Fruit fly (Drosophila melanogaster) whole organism, embryonic: ENCODE measurements around the gene RunxB.

Experiments used
- CG10274 ChIP-seq: fragments of 200-800 bp; sonication (Bioruptor generic); optimal IDR thresholded peaks from 3 replicates; lab custom pipeline; 2017; ENCODE audit warnings: missing biosample characterization, mild to moderate bottlenecking, missing genetic modification characterization
- CG10565 ChIP-seq: fragments of 200-800 bp; sonication (Bioruptor generic); optimal IDR thresholded peaks from 3 replicates; lab custom pipeline; 2016; ENCODE audit warnings: missing biosample characterization, mild to moderate bottlenecking, missing genetic modification characterization
- CG12071 ChIP-seq: fragments of 200-800 bp; sonication (Bioruptor generic); optimal IDR thresholded peaks from 3 replicates; lab custom pipeline; 2018; ENCODE audit warnings: missing biosample characterization, mild to moderate bottlenecking, missing genetic modification characterization
- CG13894 ChIP-seq: fragments of 200-800 bp; sonication (Bioruptor generic); optimal IDR thresholded peaks from 3 replicates; lab custom pipeline; 2018; ENCODE audit warnings: missing biosample characterization, mild to moderate bottlenecking, missing genetic modification characterization, moderate library complexity
- CG14050 ChIP-seq: fragments of 200-800 bp; sonication (Bioruptor generic); IDR thresholded peaks from 3 replicates; pipeline ENCODE4 v1.3.6; 2022; ENCODE audit warnings: missing biosample characterization, missing genetic modification characterization
- CG14667 ChIP-seq: fragments of 200-800 bp; sonication (Bioruptor generic); IDR thresholded peaks from 2 replicates; pipeline ENCODE4 v1.3.6; 2022; ENCODE audit warnings: missing biosample characterization, missing genetic modification characterization
- CG15269 ChIP-seq: fragments of 200-800 bp; sonication (Bioruptor generic); optimal IDR thresholded peaks from 2 replicates; lab custom pipeline; 2018; ENCODE audit warnings: missing biosample characterization, mild to moderate bottlenecking, missing genetic modification characterization, moderate library complexity
- CG15514 ChIP-seq: fragments of 200-800 bp; sonication (Bioruptor generic); optimal IDR thresholded peaks from 3 replicates; lab custom pipeline; 2017; ENCODE audit warnings: missing biosample characterization, missing genetic modification characterization, mild to moderate bottlenecking, moderate library complexity, missing genetic modification reagents
- CG1602 ChIP-seq: fragments of 200-800 bp; sonication (Bioruptor generic); optimal IDR thresholded peaks from 3 replicates; lab custom pipeline; 2016; ENCODE audit warnings: missing biosample characterization, missing genetic modification characterization
- CG1647 ChIP-seq: fragments of 200-800 bp; sonication (Bioruptor generic); optimal IDR thresholded peaks from 3 replicates; lab custom pipeline; 2016; ENCODE audit warnings: missing biosample characterization, missing genetic modification characterization
- CG17829 ChIP-seq: fragments of 200-800 bp; optimal IDR thresholded peaks from 2 replicates; lab custom pipeline; 2019; ENCODE audit warnings: missing biosample characterization, mild to moderate bottlenecking, missing genetic modification characterization, moderate library complexity
- CG18262 ChIP-seq: fragments of 200-800 bp; optimal IDR thresholded peaks from 3 replicates; lab custom pipeline; 2019; ENCODE audit warnings: missing biosample characterization, mild to moderate bottlenecking, missing genetic modification characterization, moderate library complexity
- CG2116 ChIP-seq: fragments of 200-800 bp; sonication (Bioruptor generic); optimal IDR thresholded peaks from 3 replicates; lab custom pipeline; 2018; ENCODE audit warnings: missing biosample characterization, mild to moderate bottlenecking, missing genetic modification characterization
- CG2889 ChIP-seq: fragments of 200-800 bp; sonication (Bioruptor generic); IDR thresholded peaks from 3 replicates; pipeline ENCODE4 v1.3.6; 2022; ENCODE audit warnings: missing biosample characterization, missing genetic modification characterization
- CG31365 ChIP-seq: fragments of 200-800 bp; sonication (Bioruptor generic); optimal IDR thresholded peaks from 2 replicates; lab custom pipeline; 2018; ENCODE audit warnings: missing biosample characterization, mild to moderate bottlenecking, missing genetic modification characterization
- CG6272 ChIP-seq: fragments of 200-800 bp; sonication (Bioruptor generic); IDR thresholded peaks from 2 replicates; pipeline ENCODE4 v1.3.6; 2022; ENCODE audit warnings: missing biosample characterization, missing genetic modification characterization
- CG6654 ChIP-seq: fragments of 200-800 bp; sonication (Bioruptor generic); optimal IDR thresholded peaks from 2 replicates; lab custom pipeline; 2017; ENCODE audit warnings: missing biosample characterization, mild to moderate bottlenecking, missing genetic modification characterization
- CG8089 ChIP-seq: fragments of 200-800 bp; sonication (Bioruptor generic); optimal IDR thresholded peaks from 3 replicates; lab custom pipeline; 2016; ENCODE audit warnings: missing biosample characterization, missing genetic modification characterization
- CG8290 ChIP-seq, 3 experiments: fragments of 200-800 bp; sonication (Bioruptor generic); optimal IDR thresholded peaks; 2 replicates each; lab custom pipeline; 2016 to 2019; ENCODE audit warnings: missing biosample characterization in 3 of 3, missing genetic modification characterization in 3 of 3, mild to moderate bottlenecking in 2 of 3, moderate library complexity in 1 of 3
- CG9817 ChIP-seq: fragments of 200-800 bp; sonication (Bioruptor generic); optimal IDR thresholded peaks from 2 replicates; lab custom pipeline; 2018; ENCODE audit warnings: missing biosample characterization, mild to moderate bottlenecking, missing genetic modification characterization, moderate library complexity
- CHES-1-like ChIP-seq: fragments of 200-800 bp; sonication (Bioruptor generic); optimal IDR thresholded peaks from 2 replicates; lab custom pipeline; 2016; ENCODE audit warnings: missing biosample characterization, missing genetic modification characterization
- Chrac-16 ChIP-seq: fragments of 200-800 bp; sonication (Bioruptor generic); optimal IDR thresholded peaks from 3 replicates; lab custom pipeline; 2016; ENCODE audit warnings: missing biosample characterization, missing genetic modification characterization
- D19B ChIP-seq: fragments of 200-800 bp; sonication (Bioruptor generic); optimal IDR thresholded peaks from 2 replicates; lab custom pipeline; 2017; ENCODE audit warnings: missing biosample characterization, mild to moderate bottlenecking, missing genetic modification characterization
- Dfd ChIP-seq, 2 experiments: fragments of >200 bp; optimal IDR thresholded peaks; 2 replicates each; lab custom pipeline; 2017; ENCODE audit warnings: missing biosample characterization in 2 of 2, missing genetic modification characterization in 2 of 2
- Dll ChIP-seq: fragments of 200-800 bp; sonication (Bioruptor generic); IDR thresholded peaks from 4 replicates; pipeline ENCODE4 v1.3.6; 2022; ENCODE audit warnings: missing biosample characterization, missing genetic modification characterization; ENCODE audit not compliant: partially characterized antibody
- Gsc ChIP-seq: fragments of 200-800 bp; sonication (Bioruptor generic); IDR thresholded peaks from 2 replicates; pipeline ENCODE4 v1.3.6; 2022; ENCODE audit warnings: missing biosample characterization, missing genetic modification characterization
- HLH4C ChIP-seq: fragments of 200-800 bp; sonication (Bioruptor generic); IDR thresholded peaks from 3 replicates; pipeline ENCODE4 v1.3.6; 2022; ENCODE audit warnings: missing biosample characterization, missing genetic modification characterization; ENCODE audit not compliant: partially characterized antibody
- Hmx ChIP-seq: fragments of 200-800 bp; sonication (Bioruptor generic); optimal IDR thresholded peaks from 2 replicates; lab custom pipeline; 2016; ENCODE audit warnings: missing biosample characterization, missing genetic modification characterization
- Hr51 ChIP-seq, 2 experiments: fragments of 200-800 bp; sonication (Bioruptor generic); optimal IDR thresholded peaks; 2 replicates in 1 of 2; 3 replicates in 1 of 2; lab custom pipeline; 2016 to 2018; ENCODE audit warnings: missing biosample characterization in 2 of 2, missing genetic modification characterization in 2 of 2, mild to moderate bottlenecking in 1 of 2, moderate library complexity in 1 of 2
- NFAT ChIP-seq: fragments of 200-800 bp; sonication (Bioruptor generic); IDR thresholded peaks from 2 replicates; pipeline ENCODE4 v1.3.6; 2022; ENCODE audit warnings: missing biosample characterization, missing genetic modification characterization
- Six4 ChIP-seq: fragments of 200-800 bp; sonication (Bioruptor generic); optimal IDR thresholded peaks from 2 replicates; lab custom pipeline; 2016; ENCODE audit warnings: missing biosample characterization, missing genetic modification characterization
- TFAM ChIP-seq: fragments of 200-800 bp; sonication (Bioruptor generic); optimal IDR thresholded peaks from 2 replicates; lab custom pipeline; 2017; ENCODE audit warnings: missing biosample characterization, missing genetic modification characterization, inconsistent platforms
- Xrp1 ChIP-seq: fragments of 200-800 bp; sonication (Bioruptor generic); IDR thresholded peaks from 2 replicates; pipeline ENCODE4 v1.3.6; 2022; ENCODE audit warnings: missing biosample characterization, missing genetic modification characterization
- ab ChIP-seq: fragments of 200-800 bp; sonication (Bioruptor generic); optimal IDR thresholded peaks from 2 replicates; lab custom pipeline; 2016; ENCODE audit warnings: missing biosample characterization, missing genetic modification characterization
- bcd ChIP-seq: fragments of 200-800 bp; sonication (Bioruptor generic); optimal IDR thresholded peaks from 2 replicates; lab custom pipeline; 2017; ENCODE audit warnings: missing biosample characterization, mild to moderate bottlenecking, missing genetic modification characterization
- cas ChIP-seq: fragments of 200-800 bp; sonication (Bioruptor generic); IDR thresholded peaks from 2 replicates; pipeline ENCODE4 v1.3.6; 2022; ENCODE audit warnings: missing biosample characterization, missing genetic modification characterization
- cato ChIP-seq: fragments of 200-800 bp; sonication (Bioruptor generic); optimal IDR thresholded peaks from 2 replicates; lab custom pipeline; 2016; ENCODE audit warnings: missing biosample characterization, missing genetic modification characterization, borderline replicate concordance
- en ChIP-seq: fragments of 200-800 bp; sonication (Bioruptor generic); optimal IDR thresholded peaks from 2 replicates; lab custom pipeline; 2016; ENCODE audit warnings: missing biosample characterization, missing genetic modification characterization
- fd96Cb ChIP-seq: fragments of 200-800 bp; sonication (Bioruptor generic); optimal IDR thresholded peaks from 2 replicates; lab custom pipeline; 2018; ENCODE audit warnings: missing biosample characterization, mild to moderate bottlenecking, missing genetic modification characterization, moderate library complexity
- gcm ChIP-seq: fragments of 200-800 bp; sonication (Bioruptor generic); optimal IDR thresholded peaks from 2 replicates; lab custom pipeline; 2019; ENCODE audit warnings: missing biosample characterization, mild to moderate bottlenecking, missing genetic modification characterization, moderate library complexity
- her ChIP-seq: fragments of 200-800 bp; sonication (Bioruptor generic); optimal IDR thresholded peaks from 2 replicates; lab custom pipeline; 2016; ENCODE audit warnings: missing biosample characterization, missing genetic modification characterization
- lab ChIP-seq: fragments of 200-800 bp; sonication (Bioruptor generic); optimal IDR thresholded peaks from 3 replicates; lab custom pipeline; 2017; ENCODE audit warnings: missing biosample characterization, missing genetic modification characterization, mild to moderate bottlenecking, moderate library complexity, missing genetic modification reagents
- maf-S ChIP-seq: fragments of 200-800 bp; sonication (Bioruptor generic); optimal IDR thresholded peaks from 2 replicates; lab custom pipeline; 2016; ENCODE audit warnings: missing biosample characterization, missing genetic modification characterization
- pho ChIP-seq: fragments of 200-800 bp; sonication (Bioruptor generic); optimal IDR thresholded peaks from 2 replicates; lab custom pipeline; 2016; ENCODE audit warnings: missing biosample characterization, missing genetic modification characterization
- phol ChIP-seq: fragments of 200-800 bp; sonication (Bioruptor generic); optimal IDR thresholded peaks from 3 replicates; lab custom pipeline; 2018; ENCODE audit warnings: missing biosample characterization, mild to moderate bottlenecking, missing genetic modification characterization, moderate library complexity
- row ChIP-seq: fragments of 200-800 bp; sonication (Bioruptor generic); IDR thresholded peaks from 3 replicates; pipeline ENCODE4 v1.3.6; 2022; ENCODE audit warnings: missing biosample characterization, missing genetic modification characterization
- sens-2 ChIP-seq: fragments of 200-800 bp; sonication (Bioruptor generic); IDR thresholded peaks from 2 replicates; pipeline ENCODE4 v1.3.6; 2022; ENCODE audit warnings: missing biosample characterization, missing genetic modification characterization
- sob ChIP-seq: fragments of 200-800 bp; sonication (Bioruptor generic); IDR thresholded peaks from 2 replicates; pipeline ENCODE4 v1.3.6; 2022; ENCODE audit warnings: missing biosample characterization, missing genetic modification characterization
- tio ChIP-seq: fragments of 200-800 bp; sonication (Bioruptor generic); optimal IDR thresholded peaks from 2 replicates; lab custom pipeline; 2017; ENCODE audit warnings: missing biosample characterization, missing genetic modification characterization, inconsistent platforms
- twi ChIP-seq: fragments of 200-800 bp; optimal IDR thresholded peaks from 2 replicates; lab custom pipeline; 2019; ENCODE audit warnings: missing biosample characterization, mild to moderate bottlenecking, missing genetic modification characterization, moderate library complexity
- zen ChIP-seq: fragments of 200-800 bp; sonication (Bioruptor generic); optimal IDR thresholded peaks from 3 replicates; lab custom pipeline; 2018; ENCODE audit warnings: missing biosample characterization, mild to moderate bottlenecking, missing genetic modification characterization, moderate library complexity

RunxB gene

DNA sequence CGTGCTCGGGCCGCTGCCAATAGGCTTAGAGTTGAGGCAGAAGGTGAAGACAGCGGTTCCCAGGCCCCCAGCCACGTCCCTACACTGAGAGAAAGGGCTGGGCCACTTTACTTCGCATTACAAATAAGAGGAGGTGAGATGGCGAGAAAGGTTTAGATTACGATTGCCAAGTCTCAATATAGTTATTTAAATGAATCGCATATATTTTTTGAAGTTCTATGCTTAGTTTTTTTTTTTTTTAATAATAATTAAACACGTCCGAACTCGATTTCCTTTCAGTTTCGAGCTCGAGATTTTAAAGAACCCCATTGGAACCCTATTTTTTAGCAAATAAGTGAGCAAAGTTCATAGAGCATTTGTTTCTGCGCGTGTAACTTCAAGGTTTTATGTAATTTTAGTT is 30.5 kb upstream of the RunxB start (continued):
- TF ChIP-seq en (peak; percentile 14), zen (no peak), CHES-1-like (no peak), CG9817 (peak; percentile 25), Hmx (GFP tag; lab: Kevin White, UChicago) (no peak), TFAM (GFP tag; lab: Kevin White, UChicago) (no peak), maf-S (GFP tag; lab: Kevin White, UChicago) (no peak), ab (GFP tag; lab: Kevin White, UChicago) (peak; percentile 29), CG2116 (GFP tag; lab: Kevin White, UChicago) (no peak), CG2889 (GFP tag; lab: Robert Waterston, UW) (no peak), CG31365 (tag; lab: Kevin White, UChicago) (no peak), CG15269 (tag; lab: Kevin White, UChicago) (peak; percentile 57), sob (GFP tag; lab: Robert Waterston, UW) (peak; percentile 34; the same call in 1 of the 2 replicates), pho (GFP tag; lab: Kevin White, UChicago) (no peak), Hr51 (GFP tag; optimal IDR thresholded peaks at IDR 0.05; lab: Kevin White, UChicago) (peak in 1 of 2 experiments; percentile 67), CG1602 (GFP tag; lab: Kevin White, UChicago) (peak; percentile 31), fd96Cb (peak; percentile 37), CG14050 (GFP tag; lab: Robert Waterston, UW) (0 out of 3 replicates have a peak, but pooled peaks have one; percentile 14), Xrp1 (GFP tag; lab: Robert Waterston, UW) (peak; percentile 60), Chrac-16 (peak; percentile 50), cas (no peak), Dll (GFP tag; lab: Robert Waterston, UW) (no peak), CG10565 (GFP tag; lab: Kevin White, UChicago) (no peak), Gsc (GFP tag; lab: Robert Waterston, UW) (no peak), gcm (GFP tag; lab: Kevin White, UChicago) (no peak), CG1647 (GFP tag; lab: Kevin White, UChicago) (no peak), D19B (GFP tag; lab: Kevin White, UChicago) (no peak), CG15514 (GFP tag; lab: Kevin White, UChicago) (no peak), her (GFP tag; lab: Kevin White, UChicago) (no peak), CG13894 (no peak), cato (GFP tag; lab: Kevin White, UChicago) (no peak), CG10274 (GFP tag; lab: Kevin White, UChicago) (no peak), CG8290 (GFP tag; optimal IDR thresholded peaks at IDR 0.05; lab: Kevin White, UChicago) (no peak), CG8290 (tag; optimal IDR thresholded peaks at IDR 0.05; lab: Kevin White, UChicago) (no peak), sens-2 (GFP tag; lab: Robert Waterston, UW) (no peak), CG17829 (tag; lab: Kevin White, UChicago) (peak; percentile 25), CG14667 (GFP tag; lab: Robert Waterston, UW) (0 out of 2 replicates have a peak, but pooled peaks have one; percentile 8), row (GFP tag; lab: Robert Waterston, UW) (peak; percentile 65), CG6272 (GFP tag; lab: Robert Waterston, UW) (no peak), tio (GFP tag; lab: Kevin White, UChicago) (peak; percentile 66), HLH4C (GFP tag; lab: Robert Waterston, UW) (no peak), twi (tag; lab: Kevin White, UChicago) (no peak), Dfd (GFP tag; optimal IDR thresholded peaks at IDR 0.05; lab: Kevin White, UChicago) (no peak), Six4 (peak; percentile 14), bcd (peak; percentile 53), lab (GFP tag; lab: Kevin White, UChicago) (peak; percentile 68), phol (tag; lab: Kevin White, UChicago) (peak; percentile 63), CG18262 (tag; lab: Kevin White, UChicago) (peak; percentile 51), CG12071 (no peak), CG8089 (no peak), CG6654 (GFP tag; lab: Kevin White, UChicago) (no peak), NFAT (GFP tag; lab: Robert Waterston, UW) (no peak)
